Fruit fly (Drosophila melanogaster): ENCODE data around the gene CG8209.

Gene CG8209

dm6 chr3L:7978550-7978776 lies 2.3 kb downstream of the CG8209 start, which contains the start of gene Pop4:
TSS of gene Pop4 (minus strand) at chr3L:7978650.
- TF ChIP-seq MBD-R2 (GFP tag; IDR thresholded peaks at IDR 0.05) (peak; percentile 49), Chrac-16 (GFP tag; optimal IDR thresholded peaks at IDR 0.05) (no peak), salm (tag; optimal IDR thresholded peaks at IDR 0.05) (no peak), ash1 (GFP tag; optimal IDR thresholded peaks at IDR 0.05) (no peak), Asciz (GFP tag; optimal IDR thresholded peaks at IDR 0.05) (no peak), Ets97D (GFP tag; optimal IDR thresholded peaks at IDR 0.05) (no peak), CG3995 (GFP tag; optimal IDR thresholded peaks at IDR 0.05) (peak; percentile 84)

DNA sequence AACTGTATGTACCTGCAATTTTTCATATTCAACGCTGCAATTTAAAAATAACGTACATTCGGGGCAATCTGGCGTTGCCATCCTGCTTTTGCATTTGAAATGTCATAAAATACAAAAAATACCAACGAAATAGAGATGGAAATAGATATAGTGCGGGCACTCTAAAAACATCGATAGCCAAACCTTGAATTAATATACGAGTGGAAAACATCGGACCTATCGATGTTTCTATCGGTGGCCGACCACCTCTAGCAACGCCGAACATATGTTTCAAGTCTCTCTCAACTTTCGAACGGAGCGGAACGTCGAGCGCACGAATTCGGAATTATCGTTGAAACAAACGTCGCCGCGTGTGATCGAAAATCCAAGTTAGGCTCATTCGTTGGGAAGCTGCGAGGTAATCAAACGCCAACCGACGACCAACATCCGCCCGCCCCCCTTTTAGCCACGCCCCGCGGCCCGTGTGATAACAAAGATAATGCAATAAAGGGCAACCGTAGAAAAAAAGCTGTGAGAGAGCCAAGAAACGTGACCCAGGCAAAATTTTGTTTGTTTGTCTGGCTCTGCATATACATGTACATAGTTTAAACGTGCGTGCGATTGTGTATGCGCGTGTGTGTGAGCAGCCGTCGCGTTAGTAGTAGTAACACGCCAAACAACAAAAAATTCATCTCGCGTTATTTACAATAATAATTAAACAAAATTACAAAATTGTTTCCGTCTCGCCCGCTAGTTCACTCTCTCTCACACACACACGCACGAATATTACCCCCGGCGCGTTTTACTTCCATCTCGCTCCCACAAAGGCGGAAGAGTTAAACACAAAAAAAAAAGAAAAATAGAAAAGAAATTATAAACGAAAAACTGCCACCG lies 2.8 kb downstream of the CG8209 start, which contains the start of gene nmo:
Gene nmo, plus strand, starts transcription at position 270 of the 873 bp plus-strand sequence.
- TF ChIP-seq bcd (GFP tag; optimal IDR thresholded peaks at IDR 0.05): no peak
- TF ChIP-seq CG13624 (GFP tag; optimal IDR thresholded peaks at IDR 0.05): peak; percentile 59
- TF ChIP-seq NfI (GFP tag; optimal IDR thresholded peaks at IDR 0.05): no peak
- no peak for TF ChIP-seq ems (GFP tag; optimal IDR thresholded peaks at IDR 0.05)
- TF ChIP-seq psq (GFP tag; optimal IDR thresholded peaks at IDR 0.05): no peak
- peak; percentile 29 for TF ChIP-seq MESR4 (GFP tag; optimal IDR thresholded peaks at IDR 0.05)
- TF ChIP-seq CG11695 (GFP tag; IDR thresholded peaks at IDR 0.05): no peak
- peak; percentile 72 for TF ChIP-seq Dp (GFP tag; optimal IDR thresholded peaks at IDR 0.05)
- no peak for TF ChIP-seq wek (GFP tag; optimal IDR thresholded peaks at IDR 0.05)
- TF ChIP-seq Ptx1 (GFP tag; IDR thresholded peaks at IDR 0.05): no peak
- no peak for TF ChIP-seq sim (GFP tag; IDR thresholded peaks at IDR 0.05)
- TF ChIP-seq dmrt11E (tag; optimal IDR thresholded peaks at IDR 0.05): no peak
- TF ChIP-seq Ssrp (tag; optimal IDR thresholded peaks at IDR 0.05): no peak
- no peak for TF ChIP-seq CG6689 (GFP tag; IDR thresholded peaks at IDR 0.05)
- no peak for TF ChIP-seq ap (GFP tag; IDR thresholded peaks at IDR 0.05)
- TF ChIP-seq CG13296 (GFP tag; optimal IDR thresholded peaks at IDR 0.05): peak; percentile 47
- no peak for TF ChIP-seq sisA (GFP tag; IDR thresholded peaks at IDR 0.05)
- TF ChIP-seq CG6813 (GFP tag; optimal IDR thresholded peaks at IDR 0.05): no peak
- peak; percentile 5 for TF ChIP-seq ATbp (GFP tag; optimal IDR thresholded peaks at IDR 0.05)
- no peak for TF ChIP-seq Dip2 (GFP tag; IDR thresholded peaks at IDR 0.05)
- TF ChIP-seq Optix (GFP tag; IDR thresholded peaks at IDR 0.05): no peak
- TF ChIP-seq D19B (GFP tag; optimal IDR thresholded peaks at IDR 0.05): no peak
- peak; percentile 59 for TF ChIP-seq gfzf (GFP tag; optimal IDR thresholded peaks at IDR 0.05)
- no peak for TF ChIP-seq CG31441 (GFP tag; IDR thresholded peaks at IDR 0.05)
- TF ChIP-seq nmo (GFP tag; optimal IDR thresholded peaks at IDR 0.05): peak; percentile 93
- TF ChIP-seq nom (GFP tag; optimal IDR thresholded peaks at IDR 0.05): peak; percentile 54
- TF ChIP-seq Awh (GFP tag; IDR thresholded peaks at IDR 0.05): no peak
- peak; percentile 70 for TF ChIP-seq CG33213 (GFP tag; optimal IDR thresholded peaks at IDR 0.05)
- no peak for TF ChIP-seq slbo (GFP tag; IDR thresholded peaks at IDR 0.05)
- TF ChIP-seq CG4707 (GFP tag; optimal IDR thresholded peaks at IDR 0.05): no peak
- peak; percentile 11 for TF ChIP-seq salm (tag; optimal IDR thresholded peaks at IDR 0.05)
- TF ChIP-seq CG17912 (GFP tag; optimal IDR thresholded peaks at IDR 0.05): no peak
- no peak for TF ChIP-seq vfl (GFP tag; optimal IDR thresholded peaks at IDR 0.05)
- peak; percentile 34 for TF ChIP-seq Kr (GFP tag; optimal IDR thresholded peaks at IDR 0.05)
- TF ChIP-seq zen2 (GFP tag; IDR thresholded peaks at IDR 0.05; ENCODE audit: partially characterized antibody): no peak
- no peak for TF ChIP-seq H15 (GFP tag; IDR thresholded peaks at IDR 0.05)
- no peak for TF ChIP-seq row (GFP tag; IDR thresholded peaks at IDR 0.05)
- peak; percentile 6 for TF ChIP-seq TFAM (GFP tag; optimal IDR thresholded peaks at IDR 0.05)
- TF ChIP-seq Oaz (GFP tag; IDR thresholded peaks at IDR 0.05): no peak
- TF ChIP-seq H2.0 (GFP tag; IDR thresholded peaks at IDR 0.05): no peak
- no peak for TF ChIP-seq lilli (GFP tag; optimal IDR thresholded peaks at IDR 0.05)
- no peak for TF ChIP-seq CG12104 (GFP tag; optimal IDR thresholded peaks at IDR 0.05)
- TF ChIP-seq CG34376 (GFP tag; optimal IDR thresholded peaks at IDR 0.05): peak; percentile 81
